Fruit fly (Drosophila melanogaster) whole organism, embryonic: ENCODE measurements around the gene CG10211.

ENCODE experiments used
- B-H1 ChIP-seq: fragments of 200-800 bp; sonication (Bioruptor generic); IDR thresholded peaks from 3 replicates; pipeline ENCODE4 v1.3.6; 2022; ENCODE audit warnings: missing biosample characterization, missing genetic modification characterization
- Blimp-1 ChIP-seq: fragments of 200-800 bp; sonication (Bioruptor generic); optimal IDR thresholded peaks from 3 replicates; lab custom pipeline; 2018; ENCODE audit warnings: missing biosample characterization, missing genetic modification characterization, mild to moderate bottlenecking, moderate library complexity, missing genetic modification reagents
- CG10462 ChIP-seq: fragments of 200-800 bp; sonication (Bioruptor generic); optimal IDR thresholded peaks from 2 replicates; lab custom pipeline; 2016; ENCODE audit warnings: missing biosample characterization, missing genetic modification characterization
- CG12071 ChIP-seq: fragments of 200-800 bp; sonication (Bioruptor generic); optimal IDR thresholded peaks from 3 replicates; lab custom pipeline; 2018; ENCODE audit warnings: missing biosample characterization, mild to moderate bottlenecking, missing genetic modification characterization
- CG1233 ChIP-seq: fragments of 200-800 bp; sonication (Bioruptor generic); optimal IDR thresholded peaks from 4 replicates; lab custom pipeline; 2018; ENCODE audit warnings: missing biosample characterization, mild to moderate bottlenecking, missing genetic modification characterization
- CG13287 ChIP-seq: fragments of 200-800 bp; sonication (Bioruptor generic); IDR thresholded peaks from 2 replicates; pipeline ENCODE4 v1.3.6; 2022; ENCODE audit warnings: missing biosample characterization, missing genetic modification characterization; ENCODE audit not compliant: partially characterized antibody
- CG13775 ChIP-seq: fragments of 200-800 bp; sonication (Bioruptor generic); optimal IDR thresholded peaks from 3 replicates; lab custom pipeline; 2017; ENCODE audit warnings: missing biosample characterization, mild to moderate bottlenecking, missing genetic modification characterization
- CG14965 ChIP-seq: fragments of 200-800 bp; sonication (Bioruptor generic); optimal IDR thresholded peaks from 2 replicates; lab custom pipeline; 2016; ENCODE audit warnings: missing biosample characterization, missing genetic modification characterization, borderline replicate concordance
- CG1529 ChIP-seq: fragments of 200-800 bp; sonication (Bioruptor generic); optimal IDR thresholded peaks from 3 replicates; lab custom pipeline; 2018; ENCODE audit warnings: missing biosample characterization, missing genetic modification characterization
- CG16815 ChIP-seq: fragments of 200-800 bp; sonication (Bioruptor generic); optimal IDR thresholded peaks from 3 replicates; lab custom pipeline; 2017; ENCODE audit warnings: missing biosample characterization, mild to moderate bottlenecking, missing genetic modification characterization
- CG17361 ChIP-seq: fragments of 200-800 bp; sonication (Bioruptor generic); IDR thresholded peaks from 3 replicates; pipeline ENCODE4 v1.3.6; 2022; ENCODE audit warnings: missing biosample characterization, missing genetic modification characterization
- CG18011 ChIP-seq: fragments of 200-800 bp; sonication (Bioruptor generic); optimal IDR thresholded peaks from 2 replicates; lab custom pipeline; 2017; ENCODE audit warnings: missing biosample characterization, missing genetic modification characterization, mild to moderate bottlenecking, moderate library complexity, missing genotype
- CG2202 ChIP-seq: fragments of 200-800 bp; sonication (Bioruptor generic); optimal IDR thresholded peaks from 2 replicates; lab custom pipeline; 2018; ENCODE audit warnings: missing biosample characterization, mild to moderate bottlenecking, missing genetic modification characterization
- CG2875 ChIP-seq: fragments of 200-800 bp; sonication (Bioruptor generic); optimal IDR thresholded peaks from 2 replicates; lab custom pipeline; 2017; ENCODE audit warnings: missing biosample characterization, mild to moderate bottlenecking, missing genetic modification characterization, missing genetic modification reagents
- CG32767 ChIP-seq: fragments of 200-800 bp; sonication (Bioruptor generic); IDR thresholded peaks from 2 replicates; pipeline ENCODE4 v1.3.6; 2022; ENCODE audit warnings: missing biosample characterization, missing genetic modification characterization
- CG3407 ChIP-seq: fragments of 200-800 bp; sonication (Bioruptor generic); optimal IDR thresholded peaks from 2 replicates; lab custom pipeline; 2018; ENCODE audit warnings: missing biosample characterization, mild to moderate bottlenecking, missing genetic modification characterization
- CG34422 ChIP-seq: fragments of 200-800 bp; sonication (Bioruptor generic); IDR thresholded peaks from 3 replicates; pipeline ENCODE4 v1.3.6; 2022; ENCODE audit warnings: missing biosample characterization, missing genetic modification characterization
- CG6765 ChIP-seq: fragments of 200-800 bp; sonication (Bioruptor generic); optimal IDR thresholded peaks from 3 replicates; lab custom pipeline; 2017; ENCODE audit warnings: missing biosample characterization, mild to moderate bottlenecking, missing genetic modification characterization
- CG7963 ChIP-seq: fragments of 200-800 bp; sonication (Bioruptor generic); IDR thresholded peaks from 3 replicates; pipeline ENCODE4 v1.3.6; 2022; ENCODE audit warnings: missing biosample characterization, missing genetic modification characterization; ENCODE audit not compliant: partially characterized antibody
- CG9932 ChIP-seq: fragments of 200-800 bp; sonication (Bioruptor generic); IDR thresholded peaks from 2 replicates; pipeline ENCODE4 v1.3.6; 2022; ENCODE audit warnings: missing biosample characterization, missing genetic modification characterization
- CrebB ChIP-seq: fragments of 200-800 bp; sonication (Bioruptor generic); optimal IDR thresholded peaks from 3 replicates; lab custom pipeline; 2018; ENCODE audit warnings: missing biosample characterization, mild to moderate bottlenecking, missing genetic modification characterization
- H15 ChIP-seq: fragments of 200-800 bp; sonication (Bioruptor generic); IDR thresholded peaks from 3 replicates; pipeline ENCODE4 v1.3.6; 2022; ENCODE audit warnings: missing biosample characterization, missing genetic modification characterization
- HLHmδ ChIP-seq: fragments of 200-800 bp; sonication (Bioruptor generic); optimal IDR thresholded peaks from 2 replicates; lab custom pipeline; 2018; ENCODE audit warnings: missing biosample characterization, mild to moderate bottlenecking, missing genetic modification characterization, moderate library complexity
- Hey ChIP-seq: fragments of 200-800 bp; sonication (Bioruptor generic); optimal IDR thresholded peaks from 3 replicates; lab custom pipeline; 2018; ENCODE audit warnings: missing biosample characterization, mild to moderate bottlenecking, missing genetic modification characterization
- MTF-1 ChIP-seq: fragments of 200-800 bp; sonication (Bioruptor generic); optimal IDR thresholded peaks from 2 replicates; lab custom pipeline; 2018; ENCODE audit warnings: missing biosample characterization, mild to moderate bottlenecking, missing genetic modification characterization, borderline replicate concordance
- Nf-YA ChIP-seq: fragments of 200-800 bp; sonication (Bioruptor generic); IDR thresholded peaks from 2 replicates; pipeline ENCODE4 v1.3.6; 2022; ENCODE audit warnings: missing biosample characterization, missing genetic modification characterization
- Six4 ChIP-seq: fragments of 200-800 bp; sonication (Bioruptor generic); optimal IDR thresholded peaks from 2 replicates; lab custom pipeline; 2016; ENCODE audit warnings: missing biosample characterization, missing genetic modification characterization
- Sry-β ChIP-seq: fragments of 200-800 bp; sonication (Bioruptor generic); optimal IDR thresholded peaks from 2 replicates; lab custom pipeline; 2018; ENCODE audit warnings: missing biosample characterization, mild to moderate bottlenecking, missing genetic modification characterization, moderate library complexity
- Usf ChIP-seq: fragments of 200-800 bp; sonication (Bioruptor generic); optimal IDR thresholded peaks from 2 replicates; lab custom pipeline; 2017; ENCODE audit warnings: missing genotype, missing biosample characterization, missing genetic modification characterization
- Xrp1 ChIP-seq: fragments of 200-800 bp; sonication (Bioruptor generic); IDR thresholded peaks from 2 replicates; pipeline ENCODE4 v1.3.6; 2022; ENCODE audit warnings: missing biosample characterization, missing genetic modification characterization
- ac ChIP-seq: fragments of 200-800 bp; sonication (Bioruptor generic); optimal IDR thresholded peaks from 3 replicates; lab custom pipeline; 2017; ENCODE audit warnings: missing biosample characterization, mild to moderate bottlenecking, missing genetic modification characterization
- bsh ChIP-seq, 2 experiments: fragments of 200-800 bp; sonication (Bioruptor generic); optimal IDR thresholded peaks; 2 replicates each; lab custom pipeline; 2017 to 2018; ENCODE audit warnings: mild to moderate bottlenecking in 2 of 2, missing biosample characterization in 2 of 2, missing genetic modification characterization in 2 of 2, moderate library complexity in 1 of 2
- chm ChIP-seq: fragments of 200-800 bp; sonication (Bioruptor generic); IDR thresholded peaks from 2 replicates; pipeline ENCODE4 v1.3.6; 2022; ENCODE audit warnings: missing biosample characterization, missing genetic modification characterization
- dimm ChIP-seq: fragments of 200-800 bp; sonication (Bioruptor generic); IDR thresholded peaks from 2 replicates; pipeline ENCODE4 v1.3.6; 2022; ENCODE audit warnings: missing biosample characterization, missing genetic modification characterization
- dmrt11E ChIP-seq: fragments of 200-800 bp; sonication (Bioruptor generic); optimal IDR thresholded peaks from 3 replicates; lab custom pipeline; 2018; ENCODE audit warnings: missing biosample characterization, mild to moderate bottlenecking, missing genetic modification characterization, moderate library complexity
- eyg ChIP-seq: fragments of 200-800 bp; sonication (Bioruptor generic); optimal IDR thresholded peaks from 3 replicates; lab custom pipeline; 2016; ENCODE audit warnings: missing biosample characterization, missing genetic modification characterization
- fd64A ChIP-seq: fragments of 200-800 bp; sonication (Bioruptor generic); optimal IDR thresholded peaks from 3 replicates; lab custom pipeline; 2018; ENCODE audit warnings: missing biosample characterization, mild to moderate bottlenecking, missing genetic modification characterization
- gcm ChIP-seq: fragments of 200-800 bp; sonication (Bioruptor generic); optimal IDR thresholded peaks from 2 replicates; lab custom pipeline; 2019; ENCODE audit warnings: missing biosample characterization, mild to moderate bottlenecking, missing genetic modification characterization, moderate library complexity
- hb ChIP-seq: fragments of 200-800 bp; sonication (Bioruptor generic); IDR thresholded peaks from 3 replicates; pipeline ENCODE4 v1.3.6; 2022; ENCODE audit warnings: missing biosample characterization, missing genetic modification characterization; ENCODE audit not compliant: partially characterized antibody
- nau ChIP-seq: fragments of 200-800 bp; sonication (Bioruptor generic); optimal IDR thresholded peaks from 3 replicates; lab custom pipeline; 2017; ENCODE audit warnings: missing biosample characterization, mild to moderate bottlenecking, missing genetic modification characterization, missing genetic modification reagents
- odd ChIP-seq: fragments of 200-800 bp; sonication (Bioruptor generic); optimal IDR thresholded peaks from 2 replicates; lab custom pipeline; 2017; ENCODE audit warnings: missing biosample characterization, mild to moderate bottlenecking, missing genetic modification characterization
- org-1 ChIP-seq: fragments of 200-800 bp; sonication (Bioruptor generic); optimal IDR thresholded peaks from 2 replicates; lab custom pipeline; 2017; ENCODE audit warnings: missing biosample characterization, missing genetic modification characterization
- salm ChIP-seq: fragments of 200-800 bp; sonication (Bioruptor generic); optimal IDR thresholded peaks from 2 replicates; lab custom pipeline; 2018; ENCODE audit warnings: missing biosample characterization, mild to moderate bottlenecking, missing genetic modification characterization
- sd ChIP-seq: fragments of 200-800 bp; sonication (Bioruptor generic); optimal IDR thresholded peaks from 3 replicates; lab custom pipeline; 2018; ENCODE audit warnings: missing biosample characterization, mild to moderate bottlenecking, missing genetic modification characterization, moderate library complexity
- sisA ChIP-seq: fragments of 200-800 bp; sonication (Bioruptor generic); IDR thresholded peaks from 2 replicates; pipeline ENCODE4 v1.3.6; 2022; ENCODE audit warnings: missing biosample characterization, missing genetic modification characterization
- slp2 ChIP-seq: fragments of 200-800 bp; sonication (Bioruptor generic); optimal IDR thresholded peaks from 2 replicates; lab custom pipeline; 2016; ENCODE audit warnings: missing biosample characterization, missing genetic modification characterization
- stc ChIP-seq: fragments of 200-800 bp; sonication (Bioruptor generic); IDR thresholded peaks from 2 replicates; pipeline ENCODE4 v1.3.6; 2022; ENCODE audit warnings: missing biosample characterization, missing genetic modification characterization
- stwl ChIP-seq: fragments of 200-800 bp; sonication (Bioruptor generic); optimal IDR thresholded peaks from 3 replicates; lab custom pipeline; 2018; ENCODE audit warnings: missing biosample characterization, mild to moderate bottlenecking, missing genetic modification characterization, moderate library complexity
- toy ChIP-seq: fragments of 200-800 bp; sonication (Bioruptor generic); IDR thresholded peaks from 2 replicates; pipeline ENCODE4 v1.3.6; 2022; ENCODE audit warnings: missing biosample characterization, missing genetic modification characterization
- trem ChIP-seq: fragments of 200-800 bp; optimal IDR thresholded peaks from 3 replicates; lab custom pipeline; 2019; ENCODE audit warnings: missing biosample characterization, mild to moderate bottlenecking, missing genetic modification characterization, moderate library complexity
- zfh2 ChIP-seq: fragments of 200-800 bp; sonication (Bioruptor generic); optimal IDR thresholded peaks from 2 replicates; lab custom pipeline; 2016; ENCODE audit warnings: missing biosample characterization, missing genetic modification characterization

CG10211 gene

dm6 chr2L:18496834-18497233 lies 20.5 kb upstream of the CG10211 start (continued):
- TF ChIP-seq sd: no peak
- no peak for TF ChIP-seq CG10462 (GFP tag; lab: Kevin White, UChicago)
- TF ChIP-seq stc (GFP tag; lab: Robert Waterston, UW): 0 out of 2 replicates have a peak, but pooled peaks have one; percentile 36
- no peak for TF ChIP-seq salm (tag; lab: Kevin White, UChicago)
- TF ChIP-seq CG12071 (GFP tag; lab: Kevin White, UChicago): peak; percentile 29
- no peak for TF ChIP-seq nau (GFP tag; lab: Kevin White, UChicago)
- TF ChIP-seq eyg (GFP tag; lab: Kevin White, UChicago): no peak
- no peak for TF ChIP-seq MTF-1 (GFP tag; lab: Kevin White, UChicago)
- no peak for TF ChIP-seq CG17361 (GFP tag; lab: Robert Waterston, UW)
- no peak for TF ChIP-seq dimm (GFP tag; lab: Robert Waterston, UW)
- TF ChIP-seq CG13287 (GFP tag; lab: Robert Waterston, UW): no peak
- TF ChIP-seq CG1233 (GFP tag; lab: Kevin White, UChicago): peak; percentile 18
- peak; percentile 54 for TF ChIP-seq CG3407 (GFP tag; lab: Kevin White, UChicago)
- no peak for TF ChIP-seq CG6765
- peak; percentile 48 for TF ChIP-seq CG1529 (GFP tag; lab: Kevin White, UChicago)
- TF ChIP-seq zfh2 (GFP tag; lab: Kevin White, UChicago): no peak
- TF ChIP-seq ac: peak; percentile 48
- TF ChIP-seq toy: no peak
- TF ChIP-seq gcm: peak; percentile 7
- no peak for TF ChIP-seq slp2 (GFP tag; lab: Kevin White, UChicago)
- no peak for TF ChIP-seq Hey (tag; lab: Kevin White, UChicago)
- no peak for TF ChIP-seq dmrt11E (tag; lab: Kevin White, UChicago)
- peak; percentile 47 for TF ChIP-seq HLHmδ
- TF ChIP-seq CG18011: no peak
- TF ChIP-seq CrebB: no peak
- TF ChIP-seq Sry-β: peak; percentile 19
- TF ChIP-seq bsh (GFP tag; optimal IDR thresholded peaks at IDR 0.05; lab: Kevin White, UChicago): peak in 1 of 2 experiments; percentile 53
- TF ChIP-seq B-H1 (GFP tag; lab: Robert Waterston, UW): no peak
- no peak for TF ChIP-seq CG32767 (GFP tag; lab: Robert Waterston, UW)
- TF ChIP-seq hb (GFP tag; lab: Robert Waterston, UW): no peak
- peak; percentile 32; the same call in 1 of the 2 replicates for TF ChIP-seq chm (GFP tag; lab: Robert Waterston, UW)
- peak; percentile 49 for TF ChIP-seq CG2202 (tag; lab: Kevin White, UChicago)
- TF ChIP-seq Six4 (GFP tag; lab: Kevin White, UChicago): no peak
- no peak for TF ChIP-seq Usf (GFP tag; lab: Kevin White, UChicago)
- peak; percentile 23 for TF ChIP-seq org-1
- TF ChIP-seq CG2875 (GFP tag; lab: Kevin White, UChicago): peak; percentile 57
- no peak for TF ChIP-seq CG34422 (GFP tag; lab: Robert Waterston, UW)
- TF ChIP-seq CG16815 (GFP tag; lab: Kevin White, UChicago): no peak
- no peak for TF ChIP-seq sisA (GFP tag; lab: Robert Waterston, UW)
- no peak for TF ChIP-seq CG14965 (GFP tag; lab: Kevin White, UChicago)
- no peak for TF ChIP-seq CG13775 (GFP tag; lab: Kevin White, UChicago)
- no peak for TF ChIP-seq CG7963 (GFP tag; lab: Robert Waterston, UW)
- TF ChIP-seq CG9932: no peak
- no peak for TF ChIP-seq odd (GFP tag; lab: Kevin White, UChicago)
- no peak for TF ChIP-seq trem (tag; lab: Kevin White, UChicago)
- peak; percentile 76 for TF ChIP-seq Blimp-1
- TF ChIP-seq H15: no peak
- peak; percentile 66 for TF ChIP-seq fd64A
- TF ChIP-seq Nf-YA (GFP tag; lab: Robert Waterston, UW): no peak
- TF ChIP-seq stwl (tag; lab: Kevin White, UChicago): no peak
- peak; percentile 67 for TF ChIP-seq Xrp1
